Fruit fly (Drosophila melanogaster): ENCODE data around the gene CG34011.

- no peak for TF ChIP-seq CG10267 (tag; optimal IDR thresholded peaks at IDR 0.05)
- TF ChIP-seq kay (GFP tag; optimal IDR thresholded peaks at IDR 0.05) = no peak
- no peak for TF ChIP-seq nmo (GFP tag; optimal IDR thresholded peaks at IDR 0.05)
- TF ChIP-seq Nf-YA (GFP tag; IDR thresholded peaks at IDR 0.05) = no peak
- TF ChIP-seq CG6765 (GFP tag; optimal IDR thresholded peaks at IDR 0.05) = no peak
- TF ChIP-seq CG8478 (optimal IDR thresholded peaks at IDR 0.05) = no peak
- no peak for TF ChIP-seq CG3407 (GFP tag; optimal IDR thresholded peaks at IDR 0.05)
Measured at dm6 chr2L:5742437-5742836, 25.9 kb downstream of the CG34011 start.
